Worm (Caenorhabditis elegans): ENCODE data around the gene sri-33.

DNA sequence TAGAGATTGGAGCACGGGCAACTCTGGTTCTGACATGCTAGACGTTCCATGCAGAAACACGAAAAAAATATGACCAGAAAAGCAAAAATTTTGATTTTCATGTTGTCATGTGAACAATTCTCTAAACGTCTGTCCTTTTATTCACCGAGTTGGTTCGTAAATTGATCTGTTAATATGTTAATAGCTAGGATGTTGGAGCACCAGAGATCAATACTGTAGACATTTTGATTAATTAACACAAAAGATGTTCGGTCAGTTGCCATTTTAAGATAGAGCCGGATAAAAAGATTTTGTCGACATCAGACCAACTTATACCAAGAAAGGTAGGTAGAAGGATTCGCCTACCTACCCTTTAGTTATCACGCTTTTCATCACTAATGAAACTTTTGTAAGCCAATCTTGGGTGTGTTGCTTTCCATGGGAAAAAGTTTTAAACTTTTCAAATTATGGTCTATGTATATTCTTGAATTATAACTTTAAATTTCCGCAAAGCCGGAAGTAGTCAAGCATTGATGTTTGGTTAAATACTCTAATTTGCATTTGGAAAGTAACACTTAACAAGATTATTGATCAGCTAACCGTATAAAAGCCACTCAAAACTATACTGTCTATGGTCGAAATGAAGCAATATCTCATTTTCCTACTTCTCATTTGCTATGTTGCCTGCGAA is 7.0 kb downstream of the sri-33 start, which contains the start of the genes T10D4.11 and T10D4.1:
- no peak for TF ChIP-seq zag-1 (tag; optimal IDR thresholded peaks at IDR 0.05)
- no peak for TF ChIP-seq ceh-44 (GFP tag; IDR thresholded peaks at IDR 0.05)
- no peak for TF ChIP-seq T20F7.1 (GFP tag; optimal IDR thresholded peaks at IDR 0.05)
- TF ChIP-seq nhr-11 (tag; optimal IDR thresholded peaks at IDR 0.05) = no peak
- TF ChIP-seq jun-1 (tag; optimal IDR thresholded peaks at IDR 0.05) = no peak
- no peak for TF ChIP-seq aly-2 (tag; optimal IDR thresholded peaks at IDR 0.05)
- TF ChIP-seq hlh-30 (tag; optimal IDR thresholded peaks at IDR 0.05; ENCODE audit: insufficient read depth) = no peak
